Fruit fly (Drosophila melanogaster) whole organism, prepupa: Measurements from ENCODE around the gene GC1.
A peak's percentile ranks its signal among the peaks of the same experiment; 100 is the strongest.

Experiments used
- Blimp-1 ChIP-seq: fragments of 200-800 bp; sonication (Bioruptor generic); optimal IDR thresholded peaks from 3 replicates; lab custom pipeline; 2017; ENCODE audit warnings: missing biosample characterization, missing genetic modification characterization, mild to moderate bottlenecking, moderate library complexity, missing genetic modification reagents
- CG10631 ChIP-seq: fragments of 200-800 bp; sonication (Bioruptor generic); optimal IDR thresholded peaks from 2 replicates; lab custom pipeline; 2016; ENCODE audit warnings: missing biosample characterization, missing genetic modification characterization
- CG10669 ChIP-seq: fragments of 200-800 bp; sonication (Bioruptor generic); optimal IDR thresholded peaks from 3 replicates; lab custom pipeline; 2018; ENCODE audit warnings: missing biosample characterization, mild to moderate bottlenecking, missing genetic modification characterization, moderate library complexity
- CG11294 ChIP-seq: fragments of 200-800 bp; sonication (Bioruptor generic); IDR thresholded peaks from 2 replicates; pipeline ENCODE4 v1.3.6; 2022; ENCODE audit warnings: missing biosample characterization, missing genetic modification characterization
- CG11762 ChIP-seq: fragments of 200-800 bp; sonication (Bioruptor generic); optimal IDR thresholded peaks from 3 replicates; lab custom pipeline; 2016; ENCODE audit warnings: missing biosample characterization, missing genetic modification characterization; ENCODE audit not compliant: insufficient read depth
- CG11902 ChIP-seq: fragments of 200-800 bp; sonication (Bioruptor generic); optimal IDR thresholded peaks from 3 replicates; lab custom pipeline; 2016; ENCODE audit warnings: missing biosample characterization, missing genetic modification characterization
- CG15336 ChIP-seq: fragments of 200-800 bp; sonication (Bioruptor generic); IDR thresholded peaks from 2 replicates; pipeline ENCODE4 v1.3.6; 2022; ENCODE audit warnings: missing biosample characterization, missing genetic modification characterization
- CG1621 ChIP-seq: fragments of 200-800 bp; sonication (Bioruptor generic); optimal IDR thresholded peaks from 3 replicates; lab custom pipeline; 2018; ENCODE audit warnings: missing biosample characterization, mild to moderate bottlenecking, missing genetic modification characterization
- CG16779 ChIP-seq: fragments of 200-800 bp; sonication (Bioruptor generic); optimal IDR thresholded peaks from 3 replicates; lab custom pipeline; 2017; ENCODE audit warnings: missing biosample characterization, mild to moderate bottlenecking, missing genetic modification characterization
- CG3032 ChIP-seq: fragments of 200-800 bp; optimal IDR thresholded peaks from 2 replicates; lab custom pipeline; 2019; ENCODE audit warnings: missing biosample characterization, mild to moderate bottlenecking, missing genetic modification characterization, moderate library complexity
- CG31627 ChIP-seq: fragments of 200-800 bp; sonication (Bioruptor generic); optimal IDR thresholded peaks from 3 replicates; lab custom pipeline; 2016; ENCODE audit warnings: missing biosample characterization, missing genetic modification characterization
- CG32006 ChIP-seq: fragments of 200-800 bp; sonication (Bioruptor generic); optimal IDR thresholded peaks from 3 replicates; lab custom pipeline; 2017; ENCODE audit warnings: missing biosample characterization, mild to moderate bottlenecking, missing genetic modification characterization
- CG34406 ChIP-seq: fragments of 200-800 bp; sonication (Bioruptor generic); optimal IDR thresholded peaks from 3 replicates; lab custom pipeline; 2016; ENCODE audit warnings: missing biosample characterization, missing genetic modification characterization
- CG3919 ChIP-seq: fragments of 200-800 bp; sonication (Bioruptor generic); optimal IDR thresholded peaks from 3 replicates; lab custom pipeline; 2016; ENCODE audit warnings: missing biosample characterization, missing genetic modification characterization
- CG4318 ChIP-seq: fragments of 200-800 bp; sonication (Bioruptor generic); optimal IDR thresholded peaks from 3 replicates; lab custom pipeline; 2017; ENCODE audit warnings: missing biosample characterization, mild to moderate bottlenecking, missing genetic modification characterization
- CG6163 ChIP-seq: fragments of 200-800 bp; sonication (Bioruptor generic); IDR thresholded peaks from 3 replicates; pipeline ENCODE4 v1.3.6; 2022; ENCODE audit warnings: missing biosample characterization, missing genetic modification characterization
- CG6792 ChIP-seq: fragments of 200-800 bp; sonication (Bioruptor generic); optimal IDR thresholded peaks from 3 replicates; lab custom pipeline; 2016; ENCODE audit warnings: missing biosample characterization, missing genetic modification characterization
- CG6808 ChIP-seq: fragments of 200-800 bp; sonication (Bioruptor generic); optimal IDR thresholded peaks from 3 replicates; lab custom pipeline; 2017; ENCODE audit warnings: missing biosample characterization, missing genetic modification characterization, mild to moderate bottlenecking, moderate library complexity, missing genetic modification reagents
- CG6854 ChIP-seq: fragments of 200-800 bp; sonication (Bioruptor generic); optimal IDR thresholded peaks from 2 replicates; lab custom pipeline; 2017; ENCODE audit warnings: missing biosample characterization, mild to moderate bottlenecking, missing genetic modification characterization
- CG8119 ChIP-seq: fragments of 200-800 bp; sonication (Bioruptor generic); IDR thresholded peaks from 3 replicates; pipeline ENCODE4 v1.3.6; 2022; ENCODE audit warnings: missing biosample characterization, missing genetic modification characterization
- CG8319 ChIP-seq: fragments of 200-800 bp; sonication (Bioruptor generic); optimal IDR thresholded peaks from 3 replicates; lab custom pipeline; 2016; ENCODE audit warnings: missing biosample characterization, missing genetic modification characterization
- CG9139 ChIP-seq: fragments of 200-800 bp; sonication (Bioruptor generic); optimal IDR thresholded peaks from 3 replicates; lab custom pipeline; 2017; ENCODE audit warnings: missing biosample characterization, mild to moderate bottlenecking, missing genetic modification characterization
- Eip75B ChIP-seq: fragments of 200-800 bp; sonication (Bioruptor generic); optimal IDR thresholded peaks from 3 replicates; lab custom pipeline; 2016; ENCODE audit warnings: missing biosample characterization, missing genetic modification characterization
- Eip93F ChIP-seq: fragments of 200-800 bp; sonication (Bioruptor generic); optimal IDR thresholded peaks from 2 replicates; lab custom pipeline; 2016; ENCODE audit warnings: missing biosample characterization, mild to moderate bottlenecking, missing genetic modification characterization
- Ets96B ChIP-seq: fragments of 200-800 bp; optimal IDR thresholded peaks from 2 replicates; lab custom pipeline; 2019; ENCODE audit warnings: missing biosample characterization, mild to moderate bottlenecking, missing genetic modification characterization, moderate library complexity
- Gug ChIP-seq: fragments of 200-800 bp; sonication (Bioruptor generic); IDR thresholded peaks from 2 replicates; pipeline ENCODE4 v1.3.6; 2022; ENCODE audit warnings: missing biosample characterization, missing genetic modification characterization
- Hr38 ChIP-seq: sonication (Bioruptor generic); optimal IDR thresholded peaks from 2 replicates; lab custom pipeline; 2016; ENCODE audit warnings: missing biosample characterization, missing genetic modification characterization
- Hr39 ChIP-seq: fragments of 200-800 bp; sonication (Bioruptor generic); optimal IDR thresholded peaks from 2 replicates; lab custom pipeline; 2016; ENCODE audit warnings: missing biosample characterization, missing genetic modification characterization
- Hr4 ChIP-seq: fragments of 200-800 bp; sonication (Bioruptor generic); optimal IDR thresholded peaks from 3 replicates; lab custom pipeline; 2016; ENCODE audit warnings: missing biosample characterization, missing genetic modification characterization
- Lpt ChIP-seq: fragments of 200-800 bp; sonication (Bioruptor generic); optimal IDR thresholded peaks from 3 replicates; lab custom pipeline; 2016; ENCODE audit warnings: missing biosample characterization, missing genetic modification characterization
- Met ChIP-seq: fragments of 200-800 bp; sonication (Bioruptor generic); optimal IDR thresholded peaks from 3 replicates; lab custom pipeline; 2016; ENCODE audit warnings: missing biosample characterization, missing genetic modification characterization
- OdsH ChIP-seq: fragments of 200-800 bp; sonication (Bioruptor generic); optimal IDR thresholded peaks from 3 replicates; lab custom pipeline; 2016; ENCODE audit warnings: missing biosample characterization, missing genetic modification characterization
- Smox ChIP-seq: fragments of 200-800 bp; sonication (Bioruptor generic); optimal IDR thresholded peaks from 3 replicates; lab custom pipeline; 2016; ENCODE audit warnings: missing biosample characterization, missing genetic modification characterization
- Sox102F ChIP-seq: fragments of 200-800 bp; sonication (Bioruptor generic); optimal IDR thresholded peaks from 2 replicates; lab custom pipeline; 2016; ENCODE audit warnings: missing biosample characterization, mild to moderate bottlenecking, missing genetic modification characterization
- Sox15 ChIP-seq: fragments of 200-800 bp; sonication (Bioruptor generic); optimal IDR thresholded peaks from 3 replicates; lab custom pipeline; 2016; ENCODE audit warnings: missing biosample characterization, missing genetic modification characterization
- acj6 ChIP-seq: fragments of 200-800 bp; sonication (Bioruptor generic); optimal IDR thresholded peaks from 3 replicates; lab custom pipeline; 2016; ENCODE audit warnings: missing biosample characterization, missing genetic modification characterization
- cyc ChIP-seq: fragments of 200-800 bp; sonication (Bioruptor generic); optimal IDR thresholded peaks from 3 replicates; lab custom pipeline; 2016; ENCODE audit warnings: missing biosample characterization, missing genetic modification characterization
- dac ChIP-seq: fragments of 200-800 bp; sonication (Bioruptor generic); optimal IDR thresholded peaks from 2 replicates; lab custom pipeline; 2017; ENCODE audit warnings: missing biosample characterization, mild to moderate bottlenecking, missing genetic modification characterization
- dsx ChIP-seq: fragments of 200-800 bp; optimal IDR thresholded peaks from 3 replicates; lab custom pipeline; 2019; ENCODE audit warnings: missing biosample characterization, mild to moderate bottlenecking, missing genetic modification characterization, moderate library complexity; ENCODE audit not compliant: poor library complexity, severe bottlenecking
- eg ChIP-seq: fragments of 200-800 bp; sonication (Bioruptor generic); IDR thresholded peaks from 3 replicates; pipeline ENCODE4 v1.3.6; 2022; ENCODE audit warnings: missing biosample characterization, missing genetic modification characterization
- esn ChIP-seq: fragments of 200-800 bp; sonication (Bioruptor generic); optimal IDR thresholded peaks from 2 replicates; lab custom pipeline; 2016; ENCODE audit warnings: missing biosample characterization, mild to moderate bottlenecking, missing genetic modification characterization, moderate library complexity
- fd85E ChIP-seq: fragments of 200-800 bp; sonication (Bioruptor generic); optimal IDR thresholded peaks from 3 replicates; lab custom pipeline; 2016; ENCODE audit warnings: missing biosample characterization, missing genetic modification characterization
- fkh ChIP-seq: fragments of 200-800 bp; sonication (Bioruptor generic); optimal IDR thresholded peaks from 3 replicates; lab custom pipeline; 2017; ENCODE audit warnings: missing biosample characterization, mild to moderate bottlenecking, missing genetic modification characterization, moderate library complexity
- lz ChIP-seq: fragments of 200-800 bp; sonication (Bioruptor generic); optimal IDR thresholded peaks from 3 replicates; lab custom pipeline; 2016; ENCODE audit warnings: missing biosample characterization, missing genetic modification characterization
- net ChIP-seq: fragments of 200-800 bp; sonication (Bioruptor generic); optimal IDR thresholded peaks from 3 replicates; lab custom pipeline; 2016; ENCODE audit warnings: missing biosample characterization, missing genetic modification characterization
- pdm3 ChIP-seq: fragments of 200-800 bp; sonication (Bioruptor generic); optimal IDR thresholded peaks from 3 replicates; lab custom pipeline; 2016; ENCODE audit warnings: missing biosample characterization, missing genetic modification characterization
- salr ChIP-seq, 2 experiments: fragments of 200-800 bp; sonication (Bioruptor generic); optimal IDR thresholded peaks; 3 replicates each; lab custom pipeline; 2016 to 2018; ENCODE audit warnings: missing biosample characterization in 2 of 2, missing genetic modification characterization in 2 of 2, mild to moderate bottlenecking in 1 of 2
- ss ChIP-seq, 2 experiments: fragments of 200-800 bp; sonication (Bioruptor generic); optimal IDR thresholded peaks; 2 replicates in 1 of 2; 3 replicates in 1 of 2; lab custom pipeline; 2017 to 2018; ENCODE audit warnings: mild to moderate bottlenecking in 2 of 2, missing biosample characterization in 2 of 2, missing genetic modification characterization in 2 of 2, moderate library complexity in 1 of 2
- svp ChIP-seq: fragments of 200-800 bp; sonication (Bioruptor generic); peaks from one replicate; lab custom pipeline; 2016; ENCODE audit warnings: missing biosample characterization, missing genetic modification characterization
- topi ChIP-seq: fragments of 200-800 bp; sonication (Bioruptor generic); optimal IDR thresholded peaks from 3 replicates; lab custom pipeline; 2016; ENCODE audit warnings: missing biosample characterization, missing genetic modification characterization

The GC1 gene

DNA sequence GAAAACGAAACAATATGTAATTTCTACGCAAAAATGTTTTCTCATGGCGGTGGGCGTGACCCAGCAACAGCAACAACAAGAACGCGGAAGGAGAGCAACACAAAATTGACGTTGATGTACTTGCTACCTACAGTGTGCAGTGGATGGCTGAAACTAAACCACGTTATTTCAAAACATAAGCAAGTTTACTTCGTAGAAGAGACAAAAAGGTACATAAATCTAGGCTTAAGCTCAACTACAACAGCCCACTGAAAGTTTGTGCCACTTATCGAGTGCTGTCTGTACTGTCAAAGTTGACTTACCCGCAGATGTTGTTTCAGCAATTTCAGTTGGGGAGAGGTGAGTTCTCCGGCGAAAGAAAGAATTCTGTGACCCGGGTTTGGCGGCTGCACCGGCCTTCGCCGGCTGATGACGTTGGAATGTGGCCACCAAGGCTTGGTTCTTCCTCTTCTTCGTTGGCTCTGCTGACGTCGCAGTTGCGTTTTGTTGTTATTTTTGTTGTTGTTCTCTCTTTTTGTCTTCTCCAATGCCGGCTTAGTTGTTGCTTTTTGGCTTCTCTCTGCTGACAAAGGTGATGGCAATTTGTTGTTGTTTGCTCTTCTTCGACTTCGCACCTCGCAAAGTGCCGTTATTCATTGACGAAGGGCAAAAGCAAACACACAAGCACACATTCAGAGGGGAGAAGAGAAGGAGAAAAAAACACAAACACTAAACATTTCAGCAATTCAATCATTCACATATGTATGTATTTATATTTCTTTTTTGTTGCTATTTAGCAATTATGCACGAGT, 20.2 kb upstream of the GC1 start:
- TF ChIP-seq Hr38 (GFP tag; lab: Kevin White, UChicago) (no peak), CG4318 (GFP tag; lab: Kevin White, UChicago) (peak; percentile 30), acj6 (GFP tag; lab: Kevin White, UChicago) (peak; percentile 63), Gug (GFP tag; lab: Robert Waterston, UW) (no peak), OdsH (GFP tag; lab: Kevin White, UChicago) (peak; percentile 63), lz (peak; percentile 76), dsx (peak; percentile 48), CG34406 (GFP tag; lab: Kevin White, UChicago) (peak; percentile 68), svp (GFP tag; lab: Kevin White, UChicago) (peak; percentile 93), eg (GFP tag; lab: Robert Waterston, UW) (peak; percentile 74), CG11294 (no peak), CG10631 (peak; percentile 59), CG3919 (GFP tag; lab: Kevin White, UChicago) (peak; percentile 64), fd85E (GFP tag; lab: Kevin White, UChicago) (no peak), Lpt (GFP tag; lab: Kevin White, UChicago) (no peak), pdm3 (peak; percentile 65), CG3032 (tag; lab: Kevin White, UChicago) (peak; percentile 53), CG8319 (GFP tag; lab: Kevin White, UChicago) (no peak), Hr4 (GFP tag; lab: Kevin White, UChicago) (peak; percentile 30), CG9139 (GFP tag; lab: Kevin White, UChicago) (no peak), CG1621 (tag; lab: Kevin White, UChicago) (peak; percentile 65), cyc (peak; percentile 84), Eip93F (GFP tag; lab: Kevin White, UChicago) (peak; percentile 3), Smox (GFP tag; lab: Kevin White, UChicago) (peak; percentile 75), CG32006 (GFP tag; lab: Kevin White, UChicago) (peak; percentile 67), CG6163 (GFP tag; lab: Robert Waterston, UW) (peak; percentile 72), dac (GFP tag; lab: Kevin White, UChicago) (no peak), Met (peak; percentile 84), CG6792 (GFP tag; lab: Kevin White, UChicago) (peak; percentile 69), CG11902 (GFP tag; lab: Kevin White, UChicago) (peak; percentile 50), ss (GFP tag; optimal IDR thresholded peaks at IDR 0.05; lab: Kevin White, UChicago) (peak; percentile 37 to 70), Sox15 (GFP tag; lab: Kevin White, UChicago) (peak; percentile 39), CG11762 (GFP tag; lab: Kevin White, UChicago) (peak; percentile 33), salr (GFP tag; optimal IDR thresholded peaks at IDR 0.05; lab: Kevin White, UChicago) (peak; percentile 21 to 45), fkh (GFP tag; lab: Kevin White, UChicago) (peak; percentile 67), CG31627 (GFP tag; lab: Kevin White, UChicago) (peak; percentile 85), CG10669 (GFP tag; lab: Kevin White, UChicago) (peak; percentile 62), topi (GFP tag; lab: Kevin White, UChicago) (peak; percentile 80), Eip75B (GFP tag; lab: Kevin White, UChicago) (peak; percentile 66), Sox102F (peak; percentile 79), CG6854 (no peak), Hr39 (GFP tag; lab: Kevin White, UChicago) (peak; percentile 87), CG6808 (GFP tag; lab: Kevin White, UChicago) (peak; percentile 57), esn (GFP tag; lab: Kevin White, UChicago) (peak; percentile 78), net (GFP tag; lab: Kevin White, UChicago) (peak; percentile 55), CG16779 (tag; lab: Kevin White, UChicago) (no peak), Ets96B (tag; lab: Kevin White, UChicago) (peak; percentile 59), Blimp-1 (GFP tag; lab: Kevin White, UChicago) (no peak), CG15336 (GFP tag; lab: Robert Waterston, UW) (peak; percentile 60), CG8119 (GFP tag; lab: Robert Waterston, UW) (peak; percentile 41; the same call in 2 of the 3 replicates)
